Fruit fly (Drosophila melanogaster): Measurements from ENCODE around the gene atms.

The atms gene

DNA sequence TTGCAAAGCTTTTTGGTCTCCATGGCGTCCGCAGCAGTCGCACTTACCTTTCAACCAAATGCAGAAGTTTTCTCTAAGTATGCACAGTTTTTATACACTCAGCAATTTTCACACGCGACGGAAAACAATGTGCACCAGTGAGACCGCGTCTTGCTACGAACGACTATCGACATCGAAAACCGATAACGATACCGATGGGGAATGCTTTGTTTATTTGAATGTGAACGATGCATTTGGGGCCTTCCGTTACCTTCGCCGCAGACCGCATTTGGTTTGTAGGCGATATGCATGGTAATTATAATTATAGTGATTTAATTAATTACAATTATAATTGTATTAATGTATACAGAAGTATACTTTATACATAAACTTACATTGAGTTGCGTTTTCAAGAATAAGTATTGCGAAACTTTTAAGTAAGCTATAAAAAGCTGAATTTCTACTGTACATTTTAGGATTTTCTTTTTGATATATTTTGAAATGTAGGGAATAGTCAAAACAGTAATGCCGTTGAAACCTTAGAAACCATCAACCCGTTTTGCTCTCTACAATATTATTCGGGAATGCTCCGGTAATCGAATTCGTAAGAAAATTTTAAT is 62.2 kb downstream of the atms start, which contains the start of the genes Hus1-like and ctrip (continued):
- TF ChIP-seq amos (GFP tag; IDR thresholded peaks at IDR 0.05; ENCODE audit: partially characterized antibody) (peak; percentile 69), CG31388 (GFP tag; optimal IDR thresholded peaks at IDR 0.05) (no peak), Dll (GFP tag; IDR thresholded peaks at IDR 0.05; ENCODE audit: partially characterized antibody) (peak; percentile 61; the same call in 2 of the 4 replicates), pho (GFP tag; optimal IDR thresholded peaks at IDR 0.05) (no peak), BEAF-32 (GFP tag; optimal IDR thresholded peaks at IDR 0.05) (peak; percentile 63), D19A (tag; optimal IDR thresholded peaks at IDR 0.05) (peak; percentile 0), Sry-β (GFP tag; optimal IDR thresholded peaks at IDR 0.05) (no peak), CG30403 (GFP tag; optimal IDR thresholded peaks at IDR 0.05) (no peak), CG2875 (GFP tag; optimal IDR thresholded peaks at IDR 0.05) (no peak), CG6272 (GFP tag; IDR thresholded peaks at IDR 0.05) (peak; percentile 47; the same call in 1 of the 2 replicates), nom (GFP tag; optimal IDR thresholded peaks at IDR 0.05) (peak; percentile 35), CG1647 (GFP tag; optimal IDR thresholded peaks at IDR 0.05) (no peak), luna (GFP tag; optimal IDR thresholded peaks at IDR 0.05) (no peak), CG3847 (GFP tag; IDR thresholded peaks at IDR 0.05) (0 out of 2 replicates have a peak, but pooled peaks have one; percentile 16), D (optimal IDR thresholded peaks at IDR 0.05) (no peak), D (GFP tag; optimal IDR thresholded peaks at IDR 0.05) (no peak), Lim3 (GFP tag; IDR thresholded peaks at IDR 0.05) (no peak), CG18262 (tag; optimal IDR thresholded peaks at IDR 0.05) (no peak), YL-1 (GFP tag; optimal IDR thresholded peaks at IDR 0.05) (peak; percentile 46), Dfd (GFP tag; optimal IDR thresholded peaks at IDR 0.05) (peak in 1 of 2 experiments; percentile 14), gsb-n (tag; optimal IDR thresholded peaks at IDR 0.05) (no peak), Ptx1 (GFP tag; IDR thresholded peaks at IDR 0.05) (no peak), cg (GFP tag; optimal IDR thresholded peaks at IDR 0.05) (no peak), CG2199 (GFP tag; IDR thresholded peaks at IDR 0.05) (0 out of 3 replicates have a peak, but pooled peaks have one; percentile 44), CG10366 (GFP tag; IDR thresholded peaks at IDR 0.05) (no peak), CG6813 (GFP tag; optimal IDR thresholded peaks at IDR 0.05) (peak; percentile 46), E2f2 (GFP tag; IDR thresholded peaks at IDR 0.05) (peak; percentile 43), NFAT (GFP tag; IDR thresholded peaks at IDR 0.05) (0 out of 2 replicates have a peak, but pooled peaks have one; percentile 28), CG17912 (GFP tag; optimal IDR thresholded peaks at IDR 0.05) (no peak), jumu (GFP tag; optimal IDR thresholded peaks at IDR 0.05) (no peak), CG13424 (tag; optimal IDR thresholded peaks at IDR 0.05) (no peak), CG2116 (GFP tag; optimal IDR thresholded peaks at IDR 0.05) (peak; percentile 45), corto (GFP tag; optimal IDR thresholded peaks at IDR 0.05) (no peak), crol (GFP tag; IDR thresholded peaks at IDR 0.05) (no peak), run (tag; optimal IDR thresholded peaks at IDR 0.05) (no peak), Usf (GFP tag; optimal IDR thresholded peaks at IDR 0.05) (no peak), CG7271 (tag; optimal IDR thresholded peaks at IDR 0.05) (no peak), CG8089 (GFP tag; optimal IDR thresholded peaks at IDR 0.05) (no peak), inv (GFP tag; IDR thresholded peaks at IDR 0.05; ENCODE audit: partially characterized antibody) (peak; percentile 37; the same call in 1 of the 2 replicates), gt (GFP tag; IDR thresholded peaks at IDR 0.05) (no peak), pfk (GFP tag; optimal IDR thresholded peaks at IDR 0.05) (peak; percentile 37), CG3281 (GFP tag; optimal IDR thresholded peaks at IDR 0.05) (no peak), CG10654 (GFP tag; optimal IDR thresholded peaks at IDR 0.05) (no peak), fu2 (GFP tag; optimal IDR thresholded peaks at IDR 0.05) (no peak), CG7928 (GFP tag; optimal IDR thresholded peaks at IDR 0.05) (no peak), CG2678 (tag; optimal IDR thresholded peaks at IDR 0.05) (no peak), CG4820 (GFP tag; optimal IDR thresholded peaks at IDR 0.05) (no peak), pb (GFP tag; optimal IDR thresholded peaks at IDR 0.05) (no peak), Spps (tag; optimal IDR thresholded peaks at IDR 0.05) (no peak), CG15269 (tag; optimal IDR thresholded peaks at IDR 0.05) (no peak)
